Worm (Caenorhabditis elegans): ENCODE measurements around the gene uda-1.

- no peak for TF ChIP-seq ceh-34 (tag; optimal IDR thresholded peaks at IDR 0.05)
- TF ChIP-seq elt-2 (tag; optimal IDR thresholded peaks at IDR 0.05), result no peak
- TF ChIP-seq hlh-8 (tag; optimal IDR thresholded peaks at IDR 0.05), result no peak
- no peak for TF ChIP-seq ahr-1 (tag; optimal IDR thresholded peaks at IDR 0.05)
- no peak for TF ChIP-seq fax-1 (tag; optimal IDR thresholded peaks at IDR 0.05)
- TF ChIP-seq unc-55 (GFP tag; optimal IDR thresholded peaks at IDR 0.05), result no peak
- no peak for TF ChIP-seq K02D7.2 (tag; optimal IDR thresholded peaks at IDR 0.05)
- TF ChIP-seq eyg-1 (tag; optimal IDR thresholded peaks at IDR 0.05), result no peak
- no peak for TF ChIP-seq hlh-30 (tag; optimal IDR thresholded peaks at IDR 0.05; ENCODE audit: insufficient read depth)
- TF ChIP-seq pat-9 (tag; optimal IDR thresholded peaks at IDR 0.05), result no peak
- TF ChIP-seq nfya-1 (tag; optimal IDR thresholded peaks at IDR 0.05), result no peak
- TF ChIP-seq pqm-1 (tag; optimal IDR thresholded peaks at IDR 0.05), result no peak
Observed at ce11 chrV:9982568-9982967, 22.0 kb upstream of the uda-1 start, which contains the start of gene C27H6.9.

Measured in whole organism, late embryonic.